Worm (Caenorhabditis elegans): Measurements from ENCODE around the gene fbxc-24.
A peak's percentile ranks its signal among the peaks of the same experiment; 100 is the strongest.

The fbxc-24 gene

DNA sequence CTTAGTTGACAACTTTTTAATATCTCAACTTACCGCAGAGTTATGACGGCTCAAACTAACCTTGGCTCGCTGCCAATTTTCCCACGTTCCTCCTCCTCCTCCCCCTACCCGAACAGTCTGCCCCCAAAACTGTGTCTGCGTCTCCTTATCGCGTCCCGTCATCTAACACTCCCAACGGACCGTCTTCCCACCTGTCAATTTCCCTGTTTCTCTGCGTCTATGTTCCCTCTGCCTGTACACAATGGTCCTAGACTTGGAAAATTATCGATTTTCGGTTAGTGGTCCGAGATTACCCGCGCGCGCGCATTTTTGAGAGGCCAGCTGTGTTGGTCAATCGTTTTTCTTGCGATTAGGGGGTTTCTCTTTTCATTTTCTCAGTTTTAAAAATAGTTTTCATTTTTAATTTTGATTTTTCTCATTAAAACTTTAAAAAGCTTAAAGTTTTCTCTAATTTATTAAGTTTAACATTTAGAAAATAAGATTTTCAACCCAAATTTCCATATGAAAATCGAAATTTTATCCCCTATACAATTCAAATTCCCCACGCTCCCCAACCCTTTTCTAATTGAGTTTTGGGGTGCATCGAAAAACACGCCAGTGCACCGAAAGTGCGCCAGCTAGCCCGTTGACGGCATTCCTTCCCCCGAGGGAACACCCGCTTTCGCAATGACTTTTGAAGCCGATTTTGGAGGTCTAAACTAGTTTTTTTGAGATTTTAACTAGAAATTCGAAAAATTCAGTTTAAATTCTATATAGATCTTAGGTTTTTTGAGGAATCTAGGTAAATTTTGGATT is 36.3 kb downstream of the fbxc-24 start, which contains the start of gene alg-2 (continued):
- no peak for TF ChIP-seq flh-1 (GFP tag; optimal IDR thresholded peaks at IDR 0.05)
- TF ChIP-seq unc-62 (GFP tag; optimal IDR thresholded peaks at IDR 0.05): peak; percentile 48
- TF ChIP-seq M03D4.4 (tag; optimal IDR thresholded peaks at IDR 0.05): no peak
- TF ChIP-seq ces-1 (GFP tag; optimal IDR thresholded peaks at IDR 0.05): peak; percentile 75
- TF ChIP-seq lsy-2 (tag; optimal IDR thresholded peaks at IDR 0.05): no peak
- TF ChIP-seq nhr-76 (tag; optimal IDR thresholded peaks at IDR 0.05): no peak

DNA sequence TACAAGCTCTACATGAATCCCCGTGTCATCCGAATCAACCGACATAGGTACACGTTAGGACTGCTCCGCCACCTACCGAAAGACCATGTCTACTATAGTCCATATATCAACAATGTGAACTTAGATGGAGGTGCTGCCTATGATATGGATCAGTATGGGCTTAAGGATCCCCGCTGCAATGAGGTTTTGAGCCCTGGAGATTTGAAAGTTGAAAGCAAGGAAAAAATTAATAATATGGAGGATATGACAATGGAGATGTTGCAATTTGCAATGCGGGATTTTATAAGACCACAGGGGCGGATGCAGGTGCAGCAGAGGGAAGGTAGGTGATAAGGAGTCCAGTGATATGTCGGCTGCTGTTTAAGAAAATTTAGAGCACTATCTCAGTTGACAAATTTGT is 40.1 kb downstream of the fbxc-24 start:
- no peak for TF ChIP-seq nhr-237 (tag; optimal IDR thresholded peaks at IDR 0.05)
- no peak for TF ChIP-seq flh-1 (GFP tag; optimal IDR thresholded peaks at IDR 0.05)
- no peak for TF ChIP-seq cnd-1 (tag; optimal IDR thresholded peaks at IDR 0.05)
- no peak for TF ChIP-seq lin-32 (GFP tag; optimal IDR thresholded peaks at IDR 0.05)
- no peak for TF ChIP-seq ham-2 (GFP tag; optimal IDR thresholded peaks at IDR 0.05)
- no peak for TF ChIP-seq hlh-1 (tag; optimal IDR thresholded peaks at IDR 0.05)
- TF ChIP-seq mab-5 (tag; optimal IDR thresholded peaks at IDR 0.05): no peak
- no peak for TF ChIP-seq drap-1 (GFP tag; optimal IDR thresholded peaks at IDR 0.05)
- no peak for TF ChIP-seq ztf-11 (tag; optimal IDR thresholded peaks at IDR 0.05)
- no peak for TF ChIP-seq bed-3 (GFP tag; optimal IDR thresholded peaks at IDR 0.05)
- no peak for TF ChIP-seq nhr-76 (tag; optimal IDR thresholded peaks at IDR 0.05)

DNA sequence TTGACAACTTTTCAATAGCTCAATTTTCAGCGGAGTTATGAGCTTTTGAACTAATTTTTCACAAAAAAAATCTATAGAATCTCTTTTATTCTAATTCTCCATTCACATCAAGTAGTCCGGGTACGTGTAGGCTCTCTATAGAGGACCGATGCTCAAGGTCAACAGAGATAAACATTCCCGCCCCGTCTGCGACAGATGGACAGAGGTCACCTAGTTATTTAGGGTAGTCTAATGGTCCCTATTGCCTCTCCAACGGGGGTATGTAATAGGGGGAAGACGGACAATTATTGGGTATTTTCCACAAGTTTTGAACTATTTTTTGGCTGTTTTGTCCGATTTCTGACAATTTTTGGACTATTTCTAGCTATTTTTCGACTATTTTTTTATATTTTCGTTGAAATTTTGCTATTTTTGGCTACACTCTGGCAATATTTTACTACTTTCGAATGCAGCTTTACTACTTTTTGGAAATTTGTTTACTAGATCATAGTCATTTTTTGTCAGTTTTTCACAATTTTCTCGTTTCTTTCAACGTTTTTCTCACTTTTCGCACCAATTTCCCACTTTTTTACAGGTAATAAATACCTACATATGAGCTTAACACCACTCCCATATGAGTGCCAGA is 41.1 kb downstream of the fbxc-24 start, which contains the start of gene fbxc-51:
fbxc-51 (plus strand) TSS at position 575 of the 625 bp plus-strand sequence.
- TF ChIP-seq drap-1 (GFP tag; optimal IDR thresholded peaks at IDR 0.05): no peak
- no peak for TF ChIP-seq mab-5 (tag; optimal IDR thresholded peaks at IDR 0.05)
- no peak for TF ChIP-seq ztf-11 (tag; optimal IDR thresholded peaks at IDR 0.05)
- TF ChIP-seq sptf-1 (tag; optimal IDR thresholded peaks at IDR 0.05): no peak
- TF ChIP-seq nhr-237 (tag; optimal IDR thresholded peaks at IDR 0.05): no peak
- TF ChIP-seq nhr-76 (tag; optimal IDR thresholded peaks at IDR 0.05): no peak
- no peak for TF ChIP-seq snpc-4 (tag; optimal IDR thresholded peaks at IDR 0.05)
- no peak for TF ChIP-seq unc-39 (tag; optimal IDR thresholded peaks at IDR 0.05)
- TF ChIP-seq nhr-2 (tag; optimal IDR thresholded peaks at IDR 0.05): peak; percentile 71
- TF ChIP-seq cnd-1 (tag; optimal IDR thresholded peaks at IDR 0.05): peak; percentile 94
- no peak for TF ChIP-seq ceh-83 (GFP tag; optimal IDR thresholded peaks at IDR 0.05)
- TF ChIP-seq lin-32 (GFP tag; optimal IDR thresholded peaks at IDR 0.05): peak; percentile 18
- no peak for TF ChIP-seq ceh-39 (tag; optimal IDR thresholded peaks at IDR 0.05)
- no peak for TF ChIP-seq mep-1 (tag; optimal IDR thresholded peaks at IDR 0.05)
- no peak for TF ChIP-seq pha-4 (tag; optimal IDR thresholded peaks at IDR 0.05)
- TF ChIP-seq lsy-2 (tag; optimal IDR thresholded peaks at IDR 0.05): no peak

DNA sequence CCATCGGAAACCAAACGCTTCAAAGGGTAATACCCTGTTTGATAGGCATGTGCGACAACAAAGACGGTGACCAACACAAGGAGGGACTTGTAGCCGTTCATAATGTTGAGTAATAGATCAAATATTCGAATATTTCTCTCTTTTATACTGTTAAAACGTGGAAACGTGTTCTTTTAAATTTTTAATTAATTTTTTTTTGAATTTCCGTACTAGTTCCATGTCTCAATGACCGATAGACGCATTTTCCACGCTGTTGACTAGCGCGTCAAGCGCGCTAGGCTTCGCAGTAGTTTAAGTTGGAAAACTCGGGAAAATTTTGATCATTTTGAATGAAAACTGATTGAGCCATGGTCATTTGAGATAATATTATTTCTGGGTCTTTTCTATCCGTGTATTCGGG is 42.7 kb downstream of the fbxc-24 start, which contains the start of gene Y46B2A.3:
Y46B2A.3 (minus strand) TSS at position 101 of the 400 bp plus-strand sequence.
- TF ChIP-seq lin-13 (tag; optimal IDR thresholded peaks at IDR 0.05) (no peak), M03D4.4 (tag; optimal IDR thresholded peaks at IDR 0.05) (no peak), cnd-1 (tag; optimal IDR thresholded peaks at IDR 0.05) (no peak), mls-2 (tag; optimal IDR thresholded peaks at IDR 0.05) (no peak), ztf-11 (tag; optimal IDR thresholded peaks at IDR 0.05) (no peak), nhr-76 (tag; optimal IDR thresholded peaks at IDR 0.05) (no peak), sptf-1 (tag; optimal IDR thresholded peaks at IDR 0.05) (no peak), nhr-28 (tag; optimal IDR thresholded peaks at IDR 0.05) (no peak), ceh-39 (tag; optimal IDR thresholded peaks at IDR 0.05) (no peak), drap-1 (GFP tag; optimal IDR thresholded peaks at IDR 0.05) (no peak), ham-2 (GFP tag; optimal IDR thresholded peaks at IDR 0.05) (no peak), lsy-2 (tag; optimal IDR thresholded peaks at IDR 0.05) (no peak), unc-39 (tag; optimal IDR thresholded peaks at IDR 0.05) (no peak), nhr-12 (tag; optimal IDR thresholded peaks at IDR 0.05) (no peak), bed-3 (GFP tag; optimal IDR thresholded peaks at IDR 0.05) (no peak), elt-1 (tag; optimal IDR thresholded peaks at IDR 0.05; ENCODE audit: borderline replicate concordance, insufficient read depth) (no peak), hlh-1 (tag; optimal IDR thresholded peaks at IDR 0.05) (no peak)

DNA sequence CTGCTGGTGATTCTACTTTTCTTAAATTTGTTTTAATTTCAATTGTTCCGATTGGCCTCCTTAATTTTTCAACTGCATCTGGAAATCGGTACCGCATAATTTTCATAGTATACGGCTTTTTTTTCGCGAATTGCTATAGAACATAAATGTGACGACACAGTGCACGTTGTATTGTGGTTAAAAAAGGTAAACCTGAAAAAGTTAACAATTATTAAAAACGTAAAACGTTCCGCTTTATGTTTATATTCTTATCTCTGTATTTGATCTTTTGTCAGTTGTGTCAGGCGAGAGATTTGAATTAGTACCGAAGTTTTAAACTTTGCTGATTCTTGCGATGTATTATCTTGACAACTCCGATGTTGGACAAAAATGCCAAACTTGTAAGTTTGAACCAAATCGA is 47.9 kb downstream of the fbxc-24 start, which contains the start of gene Y46B2A.4:
Y46B2A.4 (plus strand) TSS at position 301 of the 400 bp plus-strand sequence.
- TF ChIP-seq lin-13 (tag; optimal IDR thresholded peaks at IDR 0.05) (no peak), blmp-1 (tag; optimal IDR thresholded peaks at IDR 0.05) (no peak), M03D4.4 (tag; optimal IDR thresholded peaks at IDR 0.05) (no peak), nhr-28 (tag; optimal IDR thresholded peaks at IDR 0.05) (no peak), nhr-76 (tag; optimal IDR thresholded peaks at IDR 0.05) (no peak), cnd-1 (tag; optimal IDR thresholded peaks at IDR 0.05) (no peak), elt-1 (tag; optimal IDR thresholded peaks at IDR 0.05; ENCODE audit: borderline replicate concordance, insufficient read depth) (no peak), tbx-8 (GFP tag; optimal IDR thresholded peaks at IDR 0.05) (no peak), unc-39 (tag; optimal IDR thresholded peaks at IDR 0.05) (no peak), drap-1 (GFP tag; optimal IDR thresholded peaks at IDR 0.05) (no peak), nhr-237 (tag; optimal IDR thresholded peaks at IDR 0.05) (no peak), zip-8 (tag; optimal IDR thresholded peaks at IDR 0.05) (no peak), ztf-11 (tag; optimal IDR thresholded peaks at IDR 0.05) (no peak), sptf-1 (tag; optimal IDR thresholded peaks at IDR 0.05) (no peak), ceh-83 (GFP tag; optimal IDR thresholded peaks at IDR 0.05) (no peak), ceh-43 (GFP tag; optimal IDR thresholded peaks at IDR 0.05) (no peak)

Measured in whole organism, mixed stage, embryonic.